Worm (Caenorhabditis elegans) whole organism, late embryonic: ENCODE results near the gene Y22D7AL.1.

ENCODE experiments used
- C38D4.7 ChIP-seq: fragments of 200-800 bp; sonication (Bioruptor generic); optimal IDR thresholded peaks from 2 replicates; lab custom pipeline; 2018; ENCODE audit warnings: mild to moderate bottlenecking, missing genetic modification characterization, moderate library complexity, missing compliant biosample characterization
- F13H6.1 ChIP-seq: sonication (generic microtip); optimal IDR thresholded peaks from 2 replicates; lab custom pipeline; 2016; ENCODE audit warnings: missing genetic modification characterization, missing compliant biosample characterization
- K02D7.2 ChIP-seq: sonication (generic microtip); optimal IDR thresholded peaks from 2 replicates; lab custom pipeline; 2017; ENCODE audit warnings: mild to moderate bottlenecking, missing genetic modification characterization, missing compliant biosample characterization
- T23F11.4 ChIP-seq: fragments of 200-800 bp; sonication (Bioruptor generic); optimal IDR thresholded peaks from 2 replicates; lab custom pipeline; 2018; ENCODE audit warnings: mild to moderate bottlenecking, missing genetic modification characterization, missing compliant biosample characterization
- Y22D7AL.16 ChIP-seq: sonication (generic microtip); optimal IDR thresholded peaks from 2 replicates; lab custom pipeline; 2016; ENCODE audit warnings: missing genetic modification characterization, missing compliant biosample characterization
- ahr-1 ChIP-seq: sonication (generic microtip); optimal IDR thresholded peaks from 2 replicates; lab custom pipeline; 2016; ENCODE audit warnings: missing genetic modification characterization, missing compliant biosample characterization
- ama-1 ChIP-seq: fragments of 150-350 bp; optimal IDR thresholded peaks from 2 replicates; lab custom pipeline; 2014
- ceh-14 ChIP-seq: sonication (generic microtip); optimal IDR thresholded peaks from 2 replicates; lab custom pipeline; 2016; ENCODE audit warnings: missing genotype, missing genetic modification characterization, missing compliant biosample characterization
- ceh-18 ChIP-seq: sonication (generic microtip); optimal IDR thresholded peaks from 2 replicates; lab custom pipeline; 2016; ENCODE audit warnings: missing genetic modification characterization, missing compliant biosample characterization
- ceh-19 ChIP-seq: fragments of 200-800 bp; sonication (Bioruptor generic); optimal IDR thresholded peaks from 2 replicates; lab custom pipeline; 2018; ENCODE audit warnings: mild to moderate bottlenecking, missing genetic modification characterization, missing compliant biosample characterization
- ceh-24 ChIP-seq: sonication (generic microtip); optimal IDR thresholded peaks from 2 replicates; lab custom pipeline; 2016; ENCODE audit warnings: mild to moderate bottlenecking, missing genetic modification characterization, missing compliant biosample characterization
- ceh-30 ChIP-seq: fragments of 150-350 bp; optimal IDR thresholded peaks from 2 replicates; lab custom pipeline; 2014; ENCODE audit warnings: missing biosample characterization, missing genetic modification characterization
- ceh-31 ChIP-seq: sonication (generic microtip); optimal IDR thresholded peaks from 2 replicates; lab custom pipeline; 2016; ENCODE audit warnings: missing genetic modification characterization, missing compliant biosample characterization
- ceh-34 ChIP-seq: sonication (generic microtip); optimal IDR thresholded peaks from 2 replicates; lab custom pipeline; 2016; ENCODE audit warnings: mild to moderate bottlenecking, missing genetic modification characterization, missing compliant biosample characterization
- ceh-48 ChIP-seq: sonication (generic microtip); optimal IDR thresholded peaks from 2 replicates; lab custom pipeline; 2016; ENCODE audit warnings: missing genetic modification characterization, inconsistent platforms, missing compliant biosample characterization
- elt-2 ChIP-seq: sonication (generic microtip); optimal IDR thresholded peaks from 2 replicates; lab custom pipeline; 2016; ENCODE audit warnings: missing genetic modification reagents, missing genetic modification characterization, missing compliant biosample characterization
- elt-4 ChIP-seq: sonication (generic microtip); optimal IDR thresholded peaks from 2 replicates; lab custom pipeline; 2016; ENCODE audit warnings: missing genetic modification characterization, missing compliant biosample characterization
- ets-4 ChIP-seq: sonication (generic microtip); optimal IDR thresholded peaks from 2 replicates; lab custom pipeline; 2016; ENCODE audit warnings: missing genetic modification characterization, missing compliant biosample characterization
- eyg-1 ChIP-seq: sonication (generic microtip); optimal IDR thresholded peaks from 2 replicates; lab custom pipeline; 2016; ENCODE audit warnings: missing genotype, missing genetic modification characterization, missing compliant biosample characterization
- fkh-10 ChIP-seq: fragments of 150-350 bp; optimal IDR thresholded peaks from 2 replicates; lab custom pipeline; 2014; ENCODE audit warnings: missing biosample characterization, missing genetic modification reagents, missing genetic modification characterization
- fkh-6 ChIP-seq: sonication (generic microtip); optimal IDR thresholded peaks from 2 replicates; lab custom pipeline; 2016; ENCODE audit warnings: missing genetic modification characterization, missing compliant biosample characterization
- hlh-6 ChIP-seq: sonication (generic microtip); optimal IDR thresholded peaks from 2 replicates; lab custom pipeline; 2016; ENCODE audit warnings: missing genotype, missing genetic modification characterization, missing compliant biosample characterization
- hlh-8 ChIP-seq: sonication (generic microtip); optimal IDR thresholded peaks from 2 replicates; lab custom pipeline; 2016; ENCODE audit warnings: missing genotype, missing genetic modification characterization, missing compliant biosample characterization
- lin-11 ChIP-seq: fragments of 200-800 bp; sonication (Bioruptor generic); optimal IDR thresholded peaks from 2 replicates; lab custom pipeline; 2018; ENCODE audit warnings: mild to moderate bottlenecking, missing genetic modification characterization, missing compliant biosample characterization
- mec-3 ChIP-seq: sonication (generic microtip); optimal IDR thresholded peaks from 2 replicates; lab custom pipeline; 2016; ENCODE audit warnings: borderline replicate concordance, missing genetic modification characterization, missing compliant biosample characterization
- nfya-1 ChIP-seq: sonication (generic microtip); optimal IDR thresholded peaks from 2 replicates; lab custom pipeline; 2017; ENCODE audit warnings: missing genetic modification characterization, mild to moderate bottlenecking, missing compliant biosample characterization, antibody characterized with exemption, moderate library complexity
- nhr-232 ChIP-seq: sonication (generic microtip); optimal IDR thresholded peaks from 2 replicates; lab custom pipeline; 2016; ENCODE audit warnings: missing genetic modification characterization, missing compliant biosample characterization
- pat-9 ChIP-seq: fragments of 200-800 bp; sonication (Bioruptor generic); optimal IDR thresholded peaks from 2 replicates; lab custom pipeline; 2018; ENCODE audit warnings: mild to moderate bottlenecking, missing genetic modification characterization, moderate library complexity, missing compliant biosample characterization
- pha-2 ChIP-seq: sonication (generic microtip); optimal IDR thresholded peaks from 2 replicates; lab custom pipeline; 2017; ENCODE audit warnings: mild to moderate bottlenecking, missing genetic modification characterization, missing compliant biosample characterization
- pha-4 ChIP-seq: fragments of 150-350 bp; optimal IDR thresholded peaks from 2 replicates; lab custom pipeline; 2018; ENCODE audit warnings: missing biosample characterization, missing genetic modification reagents, missing genetic modification characterization
- pros-1 ChIP-seq: fragments of 150-350 bp; optimal IDR thresholded peaks from 2 replicates; lab custom pipeline; 2014; ENCODE audit warnings: missing biosample characterization, missing genetic modification reagents, missing genetic modification characterization
- sdc-2 ChIP-seq: sonication (generic microtip); optimal IDR thresholded peaks from 2 replicates; lab custom pipeline; 2016; ENCODE audit warnings: missing genotype, missing genetic modification characterization, missing compliant biosample characterization
- sox-2 ChIP-seq: fragments of 200-800 bp; sonication (Bioruptor generic); IDR thresholded peaks from 2 replicates; pipeline ENCODE4 v1.3.6; 2022; ENCODE audit warnings: missing genetic modification reagents, missing genetic modification characterization, missing compliant biosample characterization
- sox-4 ChIP-seq: sonication (generic microtip); optimal IDR thresholded peaks from 2 replicates; lab custom pipeline; 2017; ENCODE audit warnings: mild to moderate bottlenecking, missing genetic modification characterization, inconsistent platforms, missing compliant biosample characterization
- tbx-2 ChIP-seq: sonication (generic microtip); optimal IDR thresholded peaks from 2 replicates; lab custom pipeline; 2016; ENCODE audit warnings: missing genetic modification characterization, missing compliant biosample characterization
- tbx-7 ChIP-seq: sonication (generic microtip); optimal IDR thresholded peaks from 2 replicates; lab custom pipeline; 2016; ENCODE audit warnings: missing genotype, missing genetic modification characterization, missing compliant biosample characterization
- unc-42 ChIP-seq: sonication (generic microtip); optimal IDR thresholded peaks from 2 replicates; lab custom pipeline; 2016; ENCODE audit warnings: missing genotype, missing genetic modification characterization, missing compliant biosample characterization
- zip-5 ChIP-seq: sonication (generic microtip); optimal IDR thresholded peaks from 2 replicates; lab custom pipeline; 2016; ENCODE audit warnings: missing genetic modification characterization, missing compliant biosample characterization
- ztf-16 ChIP-seq: sonication (generic microtip); optimal IDR thresholded peaks from 2 replicates; lab custom pipeline; 2017; ENCODE audit warnings: missing genetic modification characterization, missing compliant biosample characterization

Gene Y22D7AL.1

ce11 chrIII:1618915-1619314 lies 33.4 kb upstream of the Y22D7AL.1 start, which contains the start of gene Y22D7AL.10 (continued):
- TF ChIP-seq sdc-2 (tag; lab: Kevin White, UChicago) (peak; percentile 73), pha-4 (no peak), ceh-31 (tag; lab: Kevin White, UChicago) (peak; percentile 95), lin-11 (tag; lab: Kevin White, UChicago) (peak; percentile 67), sox-4 (tag; lab: Kevin White, UChicago) (peak; percentile 54), ceh-18 (tag; lab: Kevin White, UChicago) (peak; percentile 97), pat-9 (tag; lab: Kevin White, UChicago) (peak; percentile 91), ceh-34 (peak; percentile 95), sox-2 (GFP tag; lab: Robert Waterston, UW) (peak; percentile 64), ztf-16 (tag; lab: Kevin White, UChicago) (peak; percentile 89), elt-4 (tag; lab: Kevin White, UChicago) (no peak), hlh-8 (tag; lab: Kevin White, UChicago) (peak; percentile 79), elt-2 (tag; lab: Kevin White, UChicago) (peak; percentile 93), hlh-6 (tag; lab: Kevin White, UChicago) (peak; percentile 82), Y22D7AL.16 (tag; lab: Kevin White, UChicago) (peak; percentile 20), mec-3 (tag; lab: Kevin White, UChicago) (no peak), ama-1 (lab: Kevin White, UChicago) (no peak), T23F11.4 (GFP tag; lab: Kevin White, UChicago) (peak; percentile 72), nfya-1 (tag; lab: Kevin White, UChicago) (peak; percentile 100), ceh-19 (peak; percentile 87), fkh-10 (peak; percentile 55), fkh-6 (tag; lab: Kevin White, UChicago) (peak; percentile 76), ceh-24 (peak; percentile 16), zip-5 (tag; lab: Kevin White, UChicago) (peak; percentile 48), eyg-1 (tag; lab: Kevin White, UChicago) (peak; percentile 83), pha-2 (peak; percentile 84), pros-1 (tag; lab: Kevin White, UChicago) (peak; percentile 18)

DNA sequence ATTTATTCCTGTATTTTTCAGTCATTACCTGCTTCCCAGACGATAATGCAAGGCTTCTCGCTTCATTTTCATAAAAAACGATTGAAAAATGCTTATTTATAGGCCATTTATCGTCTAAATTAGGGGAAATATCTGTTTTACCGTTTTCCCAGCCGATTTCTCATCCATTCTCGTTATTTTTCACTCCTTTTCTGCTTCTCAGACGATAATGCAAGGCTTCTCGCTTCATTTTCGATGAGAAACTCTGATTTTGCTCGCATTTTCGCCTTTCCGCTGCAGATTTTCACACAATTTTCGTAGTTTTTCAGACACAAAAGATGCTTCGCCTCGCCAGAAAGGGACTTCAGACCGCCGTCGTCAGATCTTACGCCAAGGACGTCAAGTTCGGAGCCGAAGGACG lies 32.8 kb upstream of the Y22D7AL.1 start, which contains the start of gene hsp-60:
hsp-60 (plus strand) TSS at position 301 of the 400 bp plus-strand sequence.
- TF ChIP-seq tbx-2 (tag; lab: Kevin White, UChicago) (no peak), tbx-7 (no peak), mec-3 (tag; lab: Kevin White, UChicago) (no peak), ahr-1 (tag; lab: Kevin White, UChicago) (no peak), ama-1 (lab: Kevin White, UChicago) (no peak), pat-9 (tag; lab: Kevin White, UChicago) (no peak), F13H6.1 (tag; lab: Kevin White, UChicago) (no peak), unc-42 (tag; lab: Kevin White, UChicago) (no peak)

ce11 chrIII:1619890-1620289 lies 32.4 kb upstream of the Y22D7AL.1 start:
- TF ChIP-seq elt-2 (tag; lab: Kevin White, UChicago) (no peak), ets-4 (tag; lab: Kevin White, UChicago) (no peak), nhr-232 (tag; lab: Kevin White, UChicago) (no peak), ceh-14 (no peak), ceh-31 (tag; lab: Kevin White, UChicago) (no peak), K02D7.2 (tag; lab: Kevin White, UChicago) (no peak), ceh-24 (no peak), tbx-2 (tag; lab: Kevin White, UChicago) (no peak), T23F11.4 (GFP tag; lab: Kevin White, UChicago) (no peak), ceh-30 (no peak), fkh-6 (tag; lab: Kevin White, UChicago) (no peak), ceh-48 (tag; lab: Kevin White, UChicago) (no peak), mec-3 (tag; lab: Kevin White, UChicago) (no peak), C38D4.7 (GFP tag; lab: Kevin White, UChicago) (no peak)
- TF ChIP-seq, all 69 proteins: peak for 0
